Worm (Caenorhabditis elegans) whole organism, late embryonic: ENCODE measurements around the gene ador-1.

Experiments used
- F13H6.1 ChIP-seq: sonication (generic microtip); optimal IDR thresholded peaks from 2 replicates; lab custom pipeline; 2016; ENCODE audit warnings: missing genetic modification characterization, missing compliant biosample characterization
- ahr-1 ChIP-seq: sonication (generic microtip); optimal IDR thresholded peaks from 2 replicates; lab custom pipeline; 2016; ENCODE audit warnings: missing genetic modification characterization, missing compliant biosample characterization
- ama-1 ChIP-seq: fragments of 150-350 bp; optimal IDR thresholded peaks from 2 replicates; lab custom pipeline; 2014
- ceh-19 ChIP-seq: fragments of 200-800 bp; sonication (Bioruptor generic); optimal IDR thresholded peaks from 2 replicates; lab custom pipeline; 2018; ENCODE audit warnings: mild to moderate bottlenecking, missing genetic modification characterization, missing compliant biosample characterization
- ceh-2 ChIP-seq: sonication (generic microtip); optimal IDR thresholded peaks from 2 replicates; lab custom pipeline; 2016; ENCODE audit warnings: missing genotype, missing genetic modification characterization, missing compliant biosample characterization
- ceh-22 ChIP-seq: sonication (generic microtip); optimal IDR thresholded peaks from 2 replicates; lab custom pipeline; 2017; ENCODE audit warnings: missing biosample characterization, missing genetic modification characterization
- ceh-31 ChIP-seq: sonication (generic microtip); optimal IDR thresholded peaks from 2 replicates; lab custom pipeline; 2016; ENCODE audit warnings: missing genetic modification characterization, missing compliant biosample characterization
- ceh-48 ChIP-seq: sonication (generic microtip); optimal IDR thresholded peaks from 2 replicates; lab custom pipeline; 2016; ENCODE audit warnings: missing genetic modification characterization, inconsistent platforms, missing compliant biosample characterization
- dmd-4 ChIP-seq: sonication (generic microtip); optimal IDR thresholded peaks from 2 replicates; lab custom pipeline; 2016; ENCODE audit warnings: borderline replicate concordance, missing genetic modification characterization, missing compliant biosample characterization
- dve-1 ChIP-seq: sonication (generic microtip); optimal IDR thresholded peaks from 2 replicates; lab custom pipeline; 2017; ENCODE audit warnings: antibody characterized with exemption, mild to moderate bottlenecking, missing genetic modification characterization, missing compliant biosample characterization
- elt-2 ChIP-seq: sonication (generic microtip); optimal IDR thresholded peaks from 2 replicates; lab custom pipeline; 2016; ENCODE audit warnings: missing genetic modification reagents, missing genetic modification characterization, missing compliant biosample characterization
- fkh-10 ChIP-seq: fragments of 150-350 bp; optimal IDR thresholded peaks from 2 replicates; lab custom pipeline; 2014; ENCODE audit warnings: missing biosample characterization, missing genetic modification reagents, missing genetic modification characterization
- hlh-6 ChIP-seq: sonication (generic microtip); optimal IDR thresholded peaks from 2 replicates; lab custom pipeline; 2016; ENCODE audit warnings: missing genotype, missing genetic modification characterization, missing compliant biosample characterization
- hlh-8 ChIP-seq: sonication (generic microtip); optimal IDR thresholded peaks from 2 replicates; lab custom pipeline; 2016; ENCODE audit warnings: missing genotype, missing genetic modification characterization, missing compliant biosample characterization
- madf-2 ChIP-seq: sonication (generic microtip); optimal IDR thresholded peaks from 2 replicates; lab custom pipeline; 2017; ENCODE audit warnings: missing genetic modification characterization, missing compliant biosample characterization
- nfya-1 ChIP-seq: sonication (generic microtip); optimal IDR thresholded peaks from 2 replicates; lab custom pipeline; 2017; ENCODE audit warnings: missing genetic modification characterization, mild to moderate bottlenecking, missing compliant biosample characterization, antibody characterized with exemption, moderate library complexity
- odd-2 ChIP-seq: sonication (generic microtip); optimal IDR thresholded peaks from 2 replicates; lab custom pipeline; 2017; ENCODE audit warnings: antibody characterized with exemption, mild to moderate bottlenecking, missing genetic modification characterization, missing compliant biosample characterization
- pax-1 ChIP-seq: fragments of 150-350 bp; optimal IDR thresholded peaks from 2 replicates; lab custom pipeline; 2014; ENCODE audit warnings: missing biosample characterization, missing genetic modification characterization
- pros-1 ChIP-seq: fragments of 150-350 bp; optimal IDR thresholded peaks from 2 replicates; lab custom pipeline; 2014; ENCODE audit warnings: missing biosample characterization, missing genetic modification reagents, missing genetic modification characterization
- rnt-1 ChIP-seq: sonication (generic microtip); optimal IDR thresholded peaks from 2 replicates; lab custom pipeline; 2016; ENCODE audit warnings: missing genetic modification characterization, missing compliant biosample characterization
- sdc-2 ChIP-seq: sonication (generic microtip); optimal IDR thresholded peaks from 2 replicates; lab custom pipeline; 2016; ENCODE audit warnings: missing genotype, missing genetic modification characterization, missing compliant biosample characterization
- sox-2 ChIP-seq: fragments of 200-800 bp; sonication (Bioruptor generic); IDR thresholded peaks from 2 replicates; pipeline ENCODE4 v1.3.6; 2022; ENCODE audit warnings: missing genetic modification reagents, missing genetic modification characterization, missing compliant biosample characterization
- tbx-2 ChIP-seq: sonication (generic microtip); optimal IDR thresholded peaks from 2 replicates; lab custom pipeline; 2016; ENCODE audit warnings: missing genetic modification characterization, missing compliant biosample characterization
- unc-3 ChIP-seq, 2 experiments: fragments of 200-800 bp in 1 of 2; sonication (Bioruptor generic) in 1 of 2; sonication (generic microtip) in 1 of 2; conservative IDR thresholded peaks in 1 of 2; optimal IDR thresholded peaks in 1 of 2; 2 replicates each; pipeline versions ENCODE4 v1.3.6 to Lab custom; 2016 to 2022; ENCODE audit warnings: missing compliant biosample characterization in 2 of 2, missing genetic modification characterization in 2 of 2, missing genetic modification reagents in 1 of 2
- unc-42 ChIP-seq: sonication (generic microtip); optimal IDR thresholded peaks from 2 replicates; lab custom pipeline; 2016; ENCODE audit warnings: missing genotype, missing genetic modification characterization, missing compliant biosample characterization
- unc-86 ChIP-seq: sonication (generic microtip); optimal IDR thresholded peaks from 2 replicates; lab custom pipeline; 2016; ENCODE audit warnings: missing genetic modification characterization, missing compliant biosample characterization

ador-1 gene

ce11 chrII:12473406-12473805, 29.3 kb downstream of the ador-1 start, which contains the start of gene srg-17:
TSS of gene srg-17 (plus strand) at chrII:12473706.
- TF ChIP-seq F13H6.1 (tag; lab: Kevin White, UChicago) (no peak), ceh-2 (tag; lab: Kevin White, UChicago) (no peak)

- no peak for TF ChIP-seq sdc-2 (tag; lab: Kevin White, UChicago)
- TF ChIP-seq odd-2 (tag; lab: Kevin White, UChicago): no peak
- TF ChIP-seq fkh-10: no peak
- TF ChIP-seq dmd-4 (tag; lab: Kevin White, UChicago): no peak
- TF ChIP-seq nfya-1 (tag; lab: Kevin White, UChicago): no peak
- TF ChIP-seq ceh-22 (tag; lab: Kevin White, UChicago): no peak
- no peak for TF ChIP-seq ahr-1 (tag; lab: Kevin White, UChicago)
- no peak for TF ChIP-seq ceh-19 (GFP tag; lab: Kevin White, UChicago)
- TF ChIP-seq dve-1 (tag; lab: Kevin White, UChicago): no peak
Observed at ce11 chrII:12471138-12471855, 31.4 kb downstream of the ador-1 start, which contains the start of the genes F15A4.5 and phat-8. TSS of gene F15A4.5 (minus strand) at chrII:12471238. TSS of gene phat-8 (plus strand) at chrII:12471805.

ce11 chrII:12467047-12467446, 35.6 kb downstream of the ador-1 start, which contains the start of gene srg-16:
TSS of gene srg-16 (plus strand) at chrII:12467133.
- peak; percentile 55 for TF ChIP-seq dve-1 (tag; lab: Kevin White, UChicago)
- TF ChIP-seq unc-3 (GFP tag; conservative IDR thresholded peaks at IDR 0.05; lab: Robert Waterston, UW): no peak
- no peak for TF ChIP-seq unc-3 (tag; optimal IDR thresholded peaks at IDR 0.05; lab: Kevin White, UChicago)
- TF ChIP-seq hlh-8 (tag; lab: Kevin White, UChicago): no peak
- TF ChIP-seq pax-1 (tag; lab: Kevin White, UChicago): no peak
- TF ChIP-seq unc-86: no peak

- TF ChIP-seq tbx-2 (tag; lab: Kevin White, UChicago) (no peak), ceh-48 (tag; lab: Kevin White, UChicago) (no peak), pros-1 (no peak), nfya-1 (tag; lab: Kevin White, UChicago) (no peak), ceh-31 (no peak)
- TF ChIP-seq, all 69 proteins: peak for 0
Observed at ce11 chrII:12465557-12465956, 37.1 kb downstream of the ador-1 start, which contains the start of gene sre-37. TSS of gene sre-37 (plus strand) at chrII:12465857.

ce11 chrII:12462244-12462643, 40.4 kb downstream of the ador-1 start, which contains the start of gene F15A4.2:
TSS of gene F15A4.2 (plus strand) at chrII:12462544.
- TF ChIP-seq ama-1 (lab: Kevin White, UChicago) (no peak), unc-42 (tag; lab: Kevin White, UChicago) (no peak), ceh-2 (tag; lab: Kevin White, UChicago) (no peak), elt-2 (no peak)
- TF ChIP-seq, all 69 proteins: peak for 0

- no peak for TF ChIP-seq hlh-6 (tag; lab: Kevin White, UChicago)
- no peak for TF ChIP-seq sox-2 (GFP tag; lab: Robert Waterston, UW)
- TF ChIP-seq elt-2: no peak
- TF ChIP-seq madf-2: no peak
- no peak for TF ChIP-seq ceh-2 (tag; lab: Kevin White, UChicago)
- no peak for TF ChIP-seq rnt-1
Observed at ce11 chrII:12460602-12461453, 41.9 kb downstream of the ador-1 start, which contains the start of gene tag-280. TSS of gene tag-280 (plus strand) at chrII:12460652.
